Worm (Caenorhabditis elegans) whole organism, L3 larva: ENCODE data around the gene gcy-18.

Source experiments
- ama-1 ChIP-seq: fragments of 150-350 bp; optimal IDR thresholded peaks from 2 replicates; lab custom pipeline; 2018
- daf-12 ChIP-seq: fragments of 150-350 bp; optimal IDR thresholded peaks from 2 replicates; lab custom pipeline; 2014; ENCODE audit warnings: missing biosample characterization, missing genetic modification reagents, missing genetic modification characterization
- elt-1 ChIP-seq: fragments of 150-350 bp; optimal IDR thresholded peaks from 2 replicates; lab custom pipeline; 2014; ENCODE audit warnings: missing biosample characterization, missing genetic modification characterization
- fkh-10 ChIP-seq: sonication (generic microtip); optimal IDR thresholded peaks from 2 replicates; lab custom pipeline; 2017; ENCODE audit warnings: missing biosample characterization, missing genetic modification reagents, missing genetic modification characterization
- fos-1 ChIP-seq: fragments of 150-350 bp; optimal IDR thresholded peaks from 2 replicates; lab custom pipeline; 2014; ENCODE audit warnings: missing biosample characterization, missing genetic modification characterization
- lin-15B ChIP-seq: fragments of 150-350 bp; optimal IDR thresholded peaks from 2 replicates; lab custom pipeline; 2014; ENCODE audit warnings: missing biosample characterization, missing genetic modification characterization
- nhr-11 ChIP-seq: fragments of 150-350 bp; optimal IDR thresholded peaks from 2 replicates; lab custom pipeline; 2014; ENCODE audit warnings: missing biosample characterization, missing genetic modification characterization
- nhr-12 ChIP-seq: fragments of 150-350 bp; optimal IDR thresholded peaks from 2 replicates; lab custom pipeline; 2014; ENCODE audit warnings: missing biosample characterization, missing genetic modification characterization
- nhr-43 ChIP-seq: sonication (generic microtip); optimal IDR thresholded peaks from 2 replicates; lab custom pipeline; 2016; ENCODE audit warnings: mild to moderate bottlenecking, missing genetic modification characterization, missing compliant biosample characterization; ENCODE audit not compliant: poor library complexity, severe bottlenecking
- nhr-76 ChIP-seq: fragments of 150-350 bp; sonication (generic microtip); optimal IDR thresholded peaks from 5 replicates; lab custom pipeline; 2014; ENCODE audit warnings: missing biosample characterization, missing genetic modification characterization
- snpc-4 ChIP-seq: fragments of 150-350 bp; optimal IDR thresholded peaks from 2 replicates; lab custom pipeline; 2014; ENCODE audit warnings: missing biosample characterization, missing genetic modification characterization
- zag-1 ChIP-seq: fragments of 150-350 bp; optimal IDR thresholded peaks from 2 replicates; lab custom pipeline; 2014; ENCODE audit warnings: missing biosample characterization, missing genetic modification characterization

ce11 chrIV:12840348-12840747 is 19.5 kb upstream of the gcy-18 start:
- TF ChIP-seq snpc-4 (tag; lab: Kevin White, UChicago), result no peak
- no peak for TF ChIP-seq nhr-76 (tag; lab: Kevin White, UChicago)
- no peak for TF ChIP-seq nhr-12 (tag; lab: Kevin White, UChicago)
- no peak for TF ChIP-seq fkh-10 (GFP tag; lab: Kevin White, UChicago)
- no peak for TF ChIP-seq fos-1 (tag; lab: Kevin White, UChicago)
- TF ChIP-seq daf-12 (tag; lab: Kevin White, UChicago), result no peak
- TF ChIP-seq elt-1 (tag; lab: Kevin White, UChicago), result no peak
- no peak for TF ChIP-seq lin-15B (tag; lab: Kevin White, UChicago)
- TF ChIP-seq nhr-11, result no peak
- no peak for TF ChIP-seq zag-1 (tag; lab: Kevin White, UChicago)
- TF ChIP-seq ama-1 (lab: Kevin White, UChicago), result no peak
- TF ChIP-seq nhr-43 (tag; lab: Kevin White, UChicago), result no peak
